Worm (Caenorhabditis elegans) whole organism, L4 larva: ENCODE data around the gene srj-25.

Source experiments
- F10B5.3 ChIP-seq: sonication (generic microtip); optimal IDR thresholded peaks from 2 replicates; lab custom pipeline; 2016; ENCODE audit warnings: mild to moderate bottlenecking, missing genetic modification characterization, missing compliant biosample characterization
- F26F4.8 ChIP-seq: fragments of 200-800 bp; sonication (Bioruptor generic); conservative IDR thresholded peaks from 2 replicates; pipeline ENCODE4 v1.3.6; 2022; ENCODE audit warnings: missing genetic modification characterization, missing compliant biosample characterization
- F37D6.2 ChIP-seq: sonication (generic microtip); optimal IDR thresholded peaks from 2 replicates; lab custom pipeline; 2016; ENCODE audit warnings: mild to moderate bottlenecking, missing genetic modification characterization, missing compliant biosample characterization
- T26A8.4 ChIP-seq: fragments of 200-800 bp; sonication (Bioruptor generic); IDR thresholded peaks from 2 replicates; pipeline ENCODE4 v1.3.6; 2022; ENCODE audit warnings: missing genetic modification characterization, missing compliant biosample characterization
- Y105C5A.15 ChIP-seq: fragments of 200-800 bp; sonication (Bioruptor generic); IDR thresholded peaks from 2 replicates; pipeline ENCODE4 v1.3.6; 2022; ENCODE audit warnings: missing genetic modification characterization, missing compliant biosample characterization
- Y5F2A.4 ChIP-seq: fragments of 200-800 bp; sonication (Bioruptor generic); optimal IDR thresholded peaks from 2 replicates; lab custom pipeline; 2018; ENCODE audit warnings: mild to moderate bottlenecking, missing genetic modification characterization, missing compliant biosample characterization
- Y75B8A.6 ChIP-seq: fragments of 200-800 bp; sonication (Bioruptor generic); IDR thresholded peaks from 2 replicates; pipeline ENCODE4 v1.3.6; 2022; ENCODE audit warnings: missing genetic modification reagents, missing genetic modification characterization, missing compliant biosample characterization
- ama-1 ChIP-seq: fragments of 150-350 bp; optimal IDR thresholded peaks from 2 replicates; lab custom pipeline; 2014; ENCODE audit warnings: inconsistent platforms, mixed read lengths
- arid-1 ChIP-seq: fragments of 200-800 bp; sonication (Bioruptor generic); conservative IDR thresholded peaks from 2 replicates; pipeline ENCODE4 v1.3.6; 2022; ENCODE audit warnings: missing genetic modification reagents, missing genetic modification characterization, missing compliant biosample characterization
- attf-4 ChIP-seq: sonication (generic microtip); optimal IDR thresholded peaks from 3 replicates; lab custom pipeline; 2017; ENCODE audit warnings: missing biosample characterization, missing genetic modification characterization
- ceh-28 ChIP-seq: fragments of 150-350 bp; optimal IDR thresholded peaks from 2 replicates; lab custom pipeline; 2014; ENCODE audit warnings: missing biosample characterization, missing genetic modification reagents, missing genetic modification characterization
- ceh-62 ChIP-seq: sonication (generic microtip); optimal IDR thresholded peaks from 2 replicates; lab custom pipeline; 2017; ENCODE audit warnings: missing biosample characterization, missing genetic modification characterization
- ceh-82 ChIP-seq: sonication (generic microtip); optimal IDR thresholded peaks from 2 replicates; lab custom pipeline; 2017; ENCODE audit warnings: missing biosample characterization, missing genetic modification characterization
- cey-2 ChIP-seq: sonication (generic microtip); optimal IDR thresholded peaks from 3 replicates; lab custom pipeline; 2017; ENCODE audit warnings: missing genetic modification characterization, mild to moderate bottlenecking, missing compliant biosample characterization, antibody characterized with exemption, borderline replicate concordance; ENCODE audit not compliant: insufficient read depth
- ctbp-1 ChIP-seq: fragments of 200-800 bp; sonication (Bioruptor generic); IDR thresholded peaks from 2 replicates; pipeline ENCODE4 v1.3.6; 2022; ENCODE audit warnings: missing genetic modification reagents, missing genetic modification characterization, missing compliant biosample characterization
- daf-12 ChIP-seq: fragments of 150-350 bp; optimal IDR thresholded peaks from 2 replicates; lab custom pipeline; 2014; ENCODE audit warnings: missing biosample characterization, missing genetic modification reagents, missing genetic modification characterization
- daf-16 ChIP-seq, 3 experiments: sonication (generic microtip); optimal IDR thresholded peaks; 2 replicates each; lab custom pipeline; 2016 to 2017; ENCODE audit warnings: missing genetic modification characterization in 3 of 3, missing genetic modification reagents in 3 of 3, mild to moderate bottlenecking in 2 of 3, missing compliant biosample characterization in 2 of 3, missing biosample characterization in 1 of 3, moderate library complexity in 1 of 3
- dmd-6 ChIP-seq: fragments of 200-800 bp; sonication (Bioruptor generic); IDR thresholded peaks from 2 replicates; pipeline ENCODE4 v1.3.6; 2022; ENCODE audit warnings: missing genetic modification reagents, missing genetic modification characterization, missing compliant biosample characterization
- dmd-8 ChIP-seq: fragments of 200-800 bp; sonication (Bioruptor generic); IDR thresholded peaks from 2 replicates; pipeline ENCODE4 v1.3.6; 2022; ENCODE audit warnings: missing genetic modification characterization, missing compliant biosample characterization
- duxl-1 ChIP-seq: sonication (generic microtip); optimal IDR thresholded peaks from 2 replicates; lab custom pipeline; 2016; ENCODE audit warnings: mild to moderate bottlenecking, missing genetic modification characterization, moderate library complexity, missing compliant biosample characterization; ENCODE audit not compliant: poor library complexity
- egl-27 ChIP-seq: sonication (generic microtip); optimal IDR thresholded peaks from 3 replicates; lab custom pipeline; 2017; ENCODE audit warnings: missing biosample characterization, missing genetic modification reagents, missing genetic modification characterization
- fkh-10 ChIP-seq: fragments of 150-350 bp; optimal IDR thresholded peaks from 2 replicates; lab custom pipeline; 2014; ENCODE audit warnings: missing biosample characterization, missing genetic modification reagents, missing genetic modification characterization
- fos-1 ChIP-seq: fragments of 150-350 bp; optimal IDR thresholded peaks from 2 replicates; lab custom pipeline; 2014; ENCODE audit warnings: missing biosample characterization, missing genetic modification characterization
- gei-8 ChIP-seq: fragments of 200-800 bp; sonication (Bioruptor generic); optimal IDR thresholded peaks from 2 replicates; lab custom pipeline; 2018; ENCODE audit warnings: mild to moderate bottlenecking, missing genetic modification characterization, missing compliant biosample characterization
- hlh-11 ChIP-seq: fragments of 200-800 bp; sonication (Bioruptor generic); optimal IDR thresholded peaks from 2 replicates; lab custom pipeline; 2018; ENCODE audit warnings: mild to moderate bottlenecking, missing genetic modification characterization, missing compliant biosample characterization
- hmg-1.1 ChIP-seq: fragments of 200-800 bp; sonication (Bioruptor generic); IDR thresholded peaks from 2 replicates; pipeline ENCODE4 v1.3.6; 2022; ENCODE audit warnings: missing genetic modification reagents, missing genetic modification characterization, missing compliant biosample characterization
- lin-13 ChIP-seq: fragments of 150-350 bp; optimal IDR thresholded peaks from 2 replicates; lab custom pipeline; 2014; ENCODE audit warnings: missing biosample characterization, missing genetic modification reagents, missing genetic modification characterization
- lin-15B ChIP-seq: fragments of 150-350 bp; sonication (generic microtip); optimal IDR thresholded peaks from 3 replicates; lab custom pipeline; 2014; ENCODE audit warnings: missing biosample characterization, missing genetic modification characterization
- lin-29 ChIP-seq: fragments of 200-800 bp; sonication (Bioruptor generic); IDR thresholded peaks from 2 replicates; pipeline ENCODE4 v1.3.6; 2022; ENCODE audit warnings: missing genetic modification reagents, missing genetic modification characterization, missing compliant biosample characterization
- lin-38 ChIP-seq: fragments of 200-800 bp; sonication (Bioruptor generic); IDR thresholded peaks from 2 replicates; pipeline ENCODE4 v1.3.6; 2022; ENCODE audit warnings: missing genetic modification reagents, missing genetic modification characterization, missing compliant biosample characterization
- madf-5 ChIP-seq, 2 experiments: fragments of 200-800 bp; sonication (Bioruptor generic); IDR thresholded peaks; 2 replicates each; pipeline ENCODE4 v1.3.6; 2022; ENCODE audit warnings: missing compliant biosample characterization in 2 of 2, missing genetic modification characterization in 2 of 2
- madf-9 ChIP-seq: fragments of 200-800 bp; sonication (Bioruptor generic); conservative IDR thresholded peaks from 2 replicates; pipeline ENCODE4 v1.3.6; 2022; ENCODE audit warnings: missing genetic modification reagents, missing genetic modification characterization, missing compliant biosample characterization
- mdl-1 ChIP-seq, 2 experiments: fragments of 150-350 bp in 1 of 2; sonication (generic microtip) in 1 of 2; optimal IDR thresholded peaks; 2 replicates each; lab custom pipeline; 2014 to 2017; ENCODE audit warnings: missing biosample characterization in 2 of 2, missing genetic modification characterization in 2 of 2
- nhr-11 ChIP-seq: fragments of 150-350 bp; optimal IDR thresholded peaks from 2 replicates; lab custom pipeline; 2014; ENCODE audit warnings: missing biosample characterization, missing genetic modification characterization
- nhr-111 ChIP-seq: fragments of 200-800 bp; sonication (Bioruptor generic); optimal IDR thresholded peaks from 2 replicates; lab custom pipeline; 2018; ENCODE audit warnings: mild to moderate bottlenecking, missing genetic modification characterization, missing compliant biosample characterization
- nhr-237 ChIP-seq: sonication (generic microtip); optimal IDR thresholded peaks from 2 replicates; lab custom pipeline; 2017; ENCODE audit warnings: missing biosample characterization, missing genetic modification characterization
- pha-4 ChIP-seq, 2 experiments: fragments of 150-350 bp in 1 of 2; fragments of 200-800 bp in 1 of 2; sonication (Bioruptor generic) in 1 of 2; IDR thresholded peaks in 1 of 2; optimal IDR thresholded peaks in 1 of 2; 2 replicates each; pipeline versions ENCODE4 v1.3.6 to Lab custom; 2014 to 2022; ENCODE audit warnings: missing genetic modification characterization in 2 of 2, missing genetic modification reagents in 2 of 2, missing biosample characterization in 1 of 2, missing compliant biosample characterization in 1 of 2
- pqm-1 ChIP-seq: sonication (generic microtip); optimal IDR thresholded peaks from 2 replicates; lab custom pipeline; 2017; ENCODE audit warnings: missing biosample characterization, missing genetic modification characterization
- saeg-2 ChIP-seq: fragments of 200-800 bp; sonication (Bioruptor generic); IDR thresholded peaks from 2 replicates; pipeline ENCODE4 v1.3.6; 2022; ENCODE audit warnings: missing genetic modification reagents, missing genetic modification characterization, missing compliant biosample characterization
- set-16 ChIP-seq: fragments of 200-800 bp; sonication (Bioruptor generic); IDR thresholded peaks from 2 replicates; pipeline ENCODE4 v1.3.6; 2022; ENCODE audit warnings: missing genetic modification reagents, missing genetic modification characterization, missing compliant biosample characterization
- snpc-4 ChIP-seq: fragments of 150-350 bp; optimal IDR thresholded peaks from 2 replicates; lab custom pipeline; 2014; ENCODE audit warnings: missing biosample characterization, missing genetic modification characterization
- spr-1 ChIP-seq: sonication (generic microtip); optimal IDR thresholded peaks from 2 replicates; lab custom pipeline; 2016; ENCODE audit warnings: mild to moderate bottlenecking, missing genetic modification characterization, missing compliant biosample characterization
- tra-1 ChIP-seq: fragments of 200-800 bp; sonication (Bioruptor generic); IDR thresholded peaks from 2 replicates; pipeline ENCODE4 v1.3.6; 2022; ENCODE audit warnings: missing genetic modification reagents, missing genetic modification characterization, missing compliant biosample characterization
- unc-39 ChIP-seq: sonication (generic microtip); optimal IDR thresholded peaks from 2 replicates; lab custom pipeline; 2017; ENCODE audit warnings: missing biosample characterization, missing genetic modification characterization
- zag-1 ChIP-seq: fragments of 150-350 bp; optimal IDR thresholded peaks from 2 replicates; lab custom pipeline; 2014; ENCODE audit warnings: missing biosample characterization, missing genetic modification characterization
- zfp-2 ChIP-seq: sonication (generic microtip); optimal IDR thresholded peaks from 2 replicates; lab custom pipeline; 2016; ENCODE audit warnings: mild to moderate bottlenecking, missing genetic modification characterization, missing compliant biosample characterization
- zfp-3 ChIP-seq: fragments of 200-800 bp; sonication (Bioruptor generic); conservative IDR thresholded peaks from 2 replicates; pipeline ENCODE4 v1.3.6; 2022; ENCODE audit warnings: missing genetic modification reagents, missing genetic modification characterization, missing compliant biosample characterization
- zip-11 ChIP-seq: fragments of 200-800 bp; sonication (Bioruptor generic); IDR thresholded peaks from 2 replicates; pipeline ENCODE4 v1.3.6; 2022; ENCODE audit warnings: missing genetic modification characterization, missing compliant biosample characterization
- ztf-7 ChIP-seq: fragments of 150-350 bp; optimal IDR thresholded peaks from 2 replicates; lab custom pipeline; 2014; ENCODE audit warnings: missing biosample characterization, missing genetic modification characterization

srj-25 gene

ce11 chrV:731330-731729, 4.7 kb downstream of the srj-25 start (continued):
- TF ChIP-seq zag-1 (tag; lab: Kevin White, UChicago) = no peak
- peak; percentile 88 for TF ChIP-seq gei-8
- no peak for TF ChIP-seq nhr-237
- no peak for TF ChIP-seq ceh-82 (tag; lab: Kevin White, UChicago)
- TF ChIP-seq madf-9 (GFP tag; lab: Robert Waterston, UW) = peak; percentile 34; the same call in 1 of the 2 replicates
- peak; percentile 98 to 99 for TF ChIP-seq mdl-1 (tag; optimal IDR thresholded peaks at IDR 0.05; lab: Kevin White, UChicago)
- TF ChIP-seq zfp-3 (GFP tag; lab: Robert Waterston, UW) = peak; percentile 88
- peak; percentile 98 for TF ChIP-seq dmd-6 (GFP tag; lab: Robert Waterston, UW)
- no peak for TF ChIP-seq zip-11 (GFP tag; lab: Robert Waterston, UW)
- TF ChIP-seq F37D6.2 (tag; lab: Kevin White, UChicago) = no peak
- peak; percentile 65; the same call in 1 of the 2 replicates for TF ChIP-seq ctbp-1 (GFP tag; lab: Robert Waterston, UW)
- peak; percentile 89 for TF ChIP-seq T26A8.4 (GFP tag; lab: Robert Waterston, UW)
- peak; percentile 80 for TF ChIP-seq pha-4 (GFP tag; IDR thresholded peaks at IDR 0.05; lab: Robert Waterston, UW)
- no peak for TF ChIP-seq pha-4 (tag; optimal IDR thresholded peaks at IDR 0.05; lab: Kevin White, UChicago)
- TF ChIP-seq cey-2 = no peak
- TF ChIP-seq zfp-2 = no peak
- TF ChIP-seq ceh-62 (tag; lab: Kevin White, UChicago) = no peak
- TF ChIP-seq F26F4.8 (GFP tag; lab: Robert Waterston, UW) = no peak
- peak; percentile 96 for TF ChIP-seq nhr-11

- no peak for TF ChIP-seq ztf-7 (tag; lab: Kevin White, UChicago)
- TF ChIP-seq lin-29 (GFP tag; lab: Robert Waterston, UW) = no peak
- TF ChIP-seq ama-1 (lab: Kevin White, UChicago) = peak; percentile 64
- TF ChIP-seq fkh-10 (GFP tag; lab: Kevin White, UChicago) = no peak
- peak; percentile 92 for TF ChIP-seq hlh-11
- TF ChIP-seq zag-1 (tag; lab: Kevin White, UChicago) = no peak
- TF ChIP-seq dmd-6 (GFP tag; lab: Robert Waterston, UW) = peak; percentile 66
- TF ChIP-seq lin-38 (GFP tag; lab: Robert Waterston, UW) = peak; percentile 34; the same call in 1 of the 2 replicates
- no peak for TF ChIP-seq F10B5.3 (tag; lab: Kevin White, UChicago)
- TF ChIP-seq hmg-1.1 (GFP tag; lab: Robert Waterston, UW) = no peak
- no peak for TF ChIP-seq fos-1
- peak in 1 of 2 experiments; percentile 74 for TF ChIP-seq mdl-1 (tag; optimal IDR thresholded peaks at IDR 0.05; lab: Kevin White, UChicago)
- no peak for TF ChIP-seq dmd-8 (GFP tag; lab: Robert Waterston, UW)
- TF ChIP-seq lin-15B (tag; lab: Kevin White, UChicago) = no peak
- TF ChIP-seq nhr-111 (GFP tag; lab: Kevin White, UChicago) = no peak
- no peak for TF ChIP-seq attf-4 (tag; lab: Kevin White, UChicago)
- TF ChIP-seq egl-27 = no peak
- no peak for TF ChIP-seq Y75B8A.6 (GFP tag; lab: Robert Waterston, UW)
- TF ChIP-seq pqm-1 (tag; lab: Kevin White, UChicago) = no peak
- peak; percentile 25 for TF ChIP-seq spr-1 (tag; lab: Kevin White, UChicago)
- TF ChIP-seq lin-13 (GFP tag; lab: Kevin White, UChicago) = peak; percentile 4
- TF ChIP-seq duxl-1 (tag; lab: Kevin White, UChicago) = peak; percentile 80
- no peak for TF ChIP-seq tra-1
- no peak for TF ChIP-seq arid-1
- TF ChIP-seq saeg-2 (GFP tag; lab: Robert Waterston, UW) = no peak
- 0 out of 2 replicates have a peak, but pooled peaks have one; percentile 11 for TF ChIP-seq pha-4 (GFP tag; IDR thresholded peaks at IDR 0.05; lab: Robert Waterston, UW)
- no peak for TF ChIP-seq pha-4 (tag; optimal IDR thresholded peaks at IDR 0.05; lab: Kevin White, UChicago)
- no peak for TF ChIP-seq set-16 (GFP tag; lab: Robert Waterston, UW)
- no peak for TF ChIP-seq nhr-11
- no peak for TF ChIP-seq Y5F2A.4
- TF ChIP-seq daf-16 (GFP tag; optimal IDR thresholded peaks at IDR 0.05; lab: Kevin White, UChicago) = peak in 1 of 2 experiments; percentile 52
- peak; percentile 94 for TF ChIP-seq daf-16 (tag; optimal IDR thresholded peaks at IDR 0.05; lab: Kevin White, UChicago)
- 0 out of 2 replicates have a peak, but pooled peaks have one; percentile 49 for TF ChIP-seq Y105C5A.15 (GFP tag; lab: Robert Waterston, UW)
- TF ChIP-seq madf-5 (GFP tag; IDR thresholded peaks at IDR 0.05; lab: Robert Waterston, UW) = no peak
- TF ChIP-seq snpc-4 (tag; lab: Kevin White, UChicago) = no peak
- TF ChIP-seq unc-39 (tag; lab: Kevin White, UChicago) = no peak
- TF ChIP-seq zfp-3 (GFP tag; lab: Robert Waterston, UW) = 0 out of 2 replicates have a peak, but pooled peaks have one; percentile 23
- TF ChIP-seq daf-12 = no peak
- no peak for TF ChIP-seq ceh-28 (tag; lab: Kevin White, UChicago)
Observed at ce11 chrV:730216-730615, 5.9 kb downstream of the srj-25 start.
